Worm (Caenorhabditis elegans): ENCODE measurements around the gene lin-8.

The lin-8 gene

ce11 chrII:3056266-3056872, at the start of gene lin-8:
Gene lin-8, plus strand, starts transcription at chrII:3056822.
- TF ChIP-seq ceh-91 (GFP tag; IDR thresholded peaks at IDR 0.05) (peak; percentile 75), egl-44 (GFP tag; IDR thresholded peaks at IDR 0.05) (no peak), F57C9.4 (tag; optimal IDR thresholded peaks at IDR 0.05) (no peak), aptf-3 (GFP tag; IDR thresholded peaks at IDR 0.05) (no peak), nfyb-1 (GFP tag; IDR thresholded peaks at IDR 0.05) (0 out of 2 replicates have a peak, but pooled peaks have one; percentile 18), hrde-1 (tag; optimal IDR thresholded peaks at IDR 0.05; ENCODE audit: borderline replicate concordance) (no peak), repo-1 (tag; optimal IDR thresholded peaks at IDR 0.05) (no peak), Y56A3A.18 (GFP tag; IDR thresholded peaks at IDR 0.05) (no peak), lsl-1 (GFP tag; optimal IDR thresholded peaks at IDR 0.05) (peak; percentile 100), lir-1 (GFP tag; conservative IDR thresholded peaks at IDR 0.05) (no peak), hmg-1.2 (GFP tag; IDR thresholded peaks at IDR 0.05) (peak; percentile 8; the same call in 1 of the 2 replicates), madf-6 (GFP tag; IDR thresholded peaks at IDR 0.05) (peak; percentile 90), athp-1 (tag; optimal IDR thresholded peaks at IDR 0.05) (peak; percentile 54), B0035.1 (tag; optimal IDR thresholded peaks at IDR 0.05) (no peak), tbp1 (GFP tag; optimal IDR thresholded peaks at IDR 0.05) (peak; percentile 40), F39B2.1 (GFP tag; IDR thresholded peaks at IDR 0.05) (no peak), D2030.7 (GFP tag; IDR thresholded peaks at IDR 0.05) (peak; percentile 79), snpc-4 (GFP tag; optimal IDR thresholded peaks at IDR 0.05) (no peak), snpc-4 (tag; optimal IDR thresholded peaks at IDR 0.05) (peak in 1 of 4 experiments; percentile 9), F23B12.7 (tag; optimal IDR thresholded peaks at IDR 0.05; ENCODE audit: insufficient read depth) (no peak), ztf-3 (GFP tag; optimal IDR thresholded peaks at IDR 0.05) (no peak), T26A5.8 (tag; optimal IDR thresholded peaks at IDR 0.05) (no peak), lag-1 (GFP tag; IDR thresholded peaks at IDR 0.05) (no peak), ztf-28 (GFP tag; IDR thresholded peaks at IDR 0.05) (no peak), ztf-25 (GFP tag; IDR thresholded peaks at IDR 0.05) (no peak), bed-1 (GFP tag; IDR thresholded peaks at IDR 0.05) (no peak), F37B4.10 (GFP tag; IDR thresholded peaks at IDR 0.05) (no peak), egrh-3 (GFP tag; IDR thresholded peaks at IDR 0.05) (no peak), tlf-1 (GFP tag; optimal IDR thresholded peaks at IDR 0.05) (peak; percentile 5), ztf-18 (tag; optimal IDR thresholded peaks at IDR 0.05) (no peak), lin-35 (GFP tag; optimal IDR thresholded peaks at IDR 0.05) (no peak), madf-8 (GFP tag; conservative IDR thresholded peaks at IDR 0.05) (peak; percentile 78), F49E8.2 (tag; optimal IDR thresholded peaks at IDR 0.05; ENCODE audit: insufficient read depth) (no peak), snpc-3.4 (tag; optimal IDR thresholded peaks at IDR 0.05) (peak; percentile 40), nhr-80 (tag; optimal IDR thresholded peaks at IDR 0.05) (no peak), Y79H2A.3 (GFP tag; conservative IDR thresholded peaks at IDR 0.05) (no peak), F52B5.7 (tag; optimal IDR thresholded peaks at IDR 0.05) (no peak), madf-10 (tag; optimal IDR thresholded peaks at IDR 0.05) (no peak), fkh-3 (tag; optimal IDR thresholded peaks at IDR 0.05) (no peak), F10E7.11 (tag; optimal IDR thresholded peaks at IDR 0.05) (no peak), zim-3 (tag; optimal IDR thresholded peaks at IDR 0.05) (no peak), him-1 (tag; optimal IDR thresholded peaks at IDR 0.05) (peak; percentile 76), dox-1 (GFP tag; IDR thresholded peaks at IDR 0.05) (peak; percentile 48; the same call in 1 of the 2 replicates), ceh-79 (tag; optimal IDR thresholded peaks at IDR 0.05) (no peak), B0336.3 (GFP tag; IDR thresholded peaks at IDR 0.05) (0 out of 2 replicates have a peak, but pooled peaks have one; percentile 18), ceh-100 (GFP tag; IDR thresholded peaks at IDR 0.05) (no peak), xnd-1 (tag; optimal IDR thresholded peaks at IDR 0.05) (peak; percentile 96), nhr-179 (tag; optimal IDR thresholded peaks at IDR 0.05) (no peak)
